Worm (Caenorhabditis elegans) whole organism, young adult: Measurements from ENCODE around the gene F35H10.3.

ENCODE experiments used
- B0019.2 ChIP-seq: fragments of 200-800 bp; sonication (Bioruptor generic); conservative IDR thresholded peaks from 2 replicates; pipeline ENCODE4 v1.3.6; 2022; ENCODE audit warnings: missing genetic modification reagents, missing genetic modification characterization, missing compliant biosample characterization
- B0035.1 ChIP-seq: sonication (generic microtip); optimal IDR thresholded peaks from 2 replicates; lab custom pipeline; 2016; ENCODE audit warnings: missing genetic modification characterization, mild to moderate bottlenecking, missing compliant biosample characterization, missing genotype, missing genetic modification reagents
- C17E4.6 ChIP-seq: fragments of 200-800 bp; sonication (Bioruptor generic); IDR thresholded peaks from 2 replicates; pipeline ENCODE4 v1.3.6; 2022; ENCODE audit warnings: missing genetic modification reagents, missing genetic modification characterization, missing compliant biosample characterization
- F22D6.2 ChIP-seq: sonication (generic microtip); optimal IDR thresholded peaks from 2 replicates; lab custom pipeline; 2016; ENCODE audit warnings: mild to moderate bottlenecking, missing genetic modification characterization, missing compliant biosample characterization
- F33H1.4 ChIP-seq: fragments of 200-800 bp; sonication (Bioruptor generic); IDR thresholded peaks from 2 replicates; pipeline ENCODE4 v1.3.6; 2022; ENCODE audit warnings: missing genetic modification reagents, missing genetic modification characterization, missing compliant biosample characterization
- F39B2.1 ChIP-seq: fragments of 200-800 bp; sonication (Bioruptor generic); IDR thresholded peaks from 2 replicates; pipeline ENCODE4 v1.3.6; 2022; ENCODE audit warnings: missing genetic modification reagents, missing genetic modification characterization, missing compliant biosample characterization
- F57C9.4 ChIP-seq: sonication (generic microtip); optimal IDR thresholded peaks from 2 replicates; lab custom pipeline; 2017; ENCODE audit warnings: mild to moderate bottlenecking, missing genetic modification characterization, missing compliant biosample characterization
- Y53F4B.3 ChIP-seq: fragments of 200-800 bp; sonication (Bioruptor generic); IDR thresholded peaks from 2 replicates; pipeline ENCODE4 v1.3.6; 2022; ENCODE audit warnings: missing genetic modification reagents, missing genetic modification characterization, missing compliant biosample characterization
- Y67H2A.10 ChIP-seq: fragments of 200-800 bp; sonication (Bioruptor generic); conservative IDR thresholded peaks from 2 replicates; pipeline ENCODE4 v1.3.6; 2022; ENCODE audit warnings: missing genetic modification reagents, missing genetic modification characterization, missing compliant biosample characterization
- Y79H2A.3 ChIP-seq: fragments of 200-800 bp; sonication (Bioruptor generic); conservative IDR thresholded peaks from 2 replicates; pipeline ENCODE4 v1.3.6; 2022; ENCODE audit warnings: missing genetic modification reagents, missing genetic modification characterization, missing compliant biosample characterization
- atf-7 ChIP-seq: sonication (generic microtip); optimal IDR thresholded peaks from 2 replicates; lab custom pipeline; 2017; ENCODE audit warnings: mild to moderate bottlenecking, missing genetic modification characterization, missing compliant biosample characterization
- attf-5 ChIP-seq: fragments of 200-800 bp; sonication (Bioruptor generic); optimal IDR thresholded peaks from 2 replicates; lab custom pipeline; 2018; ENCODE audit warnings: mild to moderate bottlenecking, missing genetic modification characterization, missing compliant biosample characterization
- ceh-79 ChIP-seq: sonication (generic microtip); optimal IDR thresholded peaks from 2 replicates; lab custom pipeline; 2017; ENCODE audit warnings: mild to moderate bottlenecking, missing genetic modification characterization, missing compliant biosample characterization
- die-1 ChIP-seq: sonication (generic microtip); optimal IDR thresholded peaks from 2 replicates; lab custom pipeline; 2016; ENCODE audit warnings: missing genotype, mild to moderate bottlenecking, missing genetic modification characterization, missing compliant biosample characterization
- dox-1 ChIP-seq: fragments of 200-800 bp; sonication (Bioruptor generic); IDR thresholded peaks from 2 replicates; pipeline ENCODE4 v1.3.6; 2022; ENCODE audit warnings: missing genetic modification reagents, missing genetic modification characterization, missing compliant biosample characterization
- efl-1 ChIP-seq: fragments of 150-350 bp; optimal IDR thresholded peaks from 2 replicates; lab custom pipeline; 2014; ENCODE audit warnings: missing biosample characterization, missing genetic modification reagents, missing genetic modification characterization
- ekl-4 ChIP-seq: fragments of 200-800 bp; sonication (Bioruptor generic); IDR thresholded peaks from 2 replicates; pipeline ENCODE4 v1.3.6; 2022; ENCODE audit warnings: missing genetic modification reagents, missing genetic modification characterization, missing compliant biosample characterization
- him-1 ChIP-seq: sonication (generic microtip); optimal IDR thresholded peaks from 2 replicates; lab custom pipeline; 2016; ENCODE audit warnings: missing genotype, missing genetic modification reagents, missing genetic modification characterization, missing compliant biosample characterization
- hmg-20 ChIP-seq: fragments of 200-800 bp; sonication (Bioruptor generic); IDR thresholded peaks from 2 replicates; pipeline ENCODE4 v1.3.6; 2022; ENCODE audit warnings: missing genetic modification reagents, missing genetic modification characterization, missing compliant biosample characterization
- hrde-1 ChIP-seq: sonication (generic microtip); optimal IDR thresholded peaks from 2 replicates; lab custom pipeline; 2016; ENCODE audit warnings: missing genetic modification characterization, mild to moderate bottlenecking, missing compliant biosample characterization, moderate library complexity, missing genotype, missing genetic modification reagents, borderline replicate concordance
- lin-35 ChIP-seq, 3 experiments: fragments of 150-350 bp in 2 of 3; sonication (generic microtip) in 1 of 3; optimal IDR thresholded peaks; 2 replicates each; lab custom pipeline; 2014 to 2018; ENCODE audit warnings: missing biosample characterization in 3 of 3, missing genetic modification characterization in 3 of 3, missing genetic modification reagents in 3 of 3
- lin-40 ChIP-seq: sonication (generic microtip); optimal IDR thresholded peaks from 2 replicates; lab custom pipeline; 2016; ENCODE audit warnings: missing genetic modification characterization, mild to moderate bottlenecking, missing compliant biosample characterization, missing genotype, missing genetic modification reagents
- lsl-1 ChIP-seq: fragments of 200-800 bp; sonication (Bioruptor generic); optimal IDR thresholded peaks from 2 replicates; lab custom pipeline; 2018; ENCODE audit warnings: mild to moderate bottlenecking, missing genetic modification characterization, moderate library complexity, missing compliant biosample characterization
- madf-10 ChIP-seq: sonication (generic microtip); optimal IDR thresholded peaks from 2 replicates; lab custom pipeline; 2016; ENCODE audit warnings: mild to moderate bottlenecking, missing genetic modification characterization, missing compliant biosample characterization
- mcd-1 ChIP-seq: fragments of 200-800 bp; sonication (Bioruptor generic); IDR thresholded peaks from 2 replicates; pipeline ENCODE4 v1.3.6; 2022; ENCODE audit warnings: missing genetic modification reagents, missing genetic modification characterization, missing compliant biosample characterization
- mes-4 ChIP-seq: sonication (generic microtip); optimal IDR thresholded peaks from 2 replicates; lab custom pipeline; 2016; ENCODE audit warnings: missing genotype, missing genetic modification characterization, missing compliant biosample characterization
- mxl-1 ChIP-seq: sonication (generic microtip); optimal IDR thresholded peaks from 2 replicates; lab custom pipeline; 2016; ENCODE audit warnings: missing genetic modification characterization, missing compliant biosample characterization
- nhr-27 ChIP-seq: fragments of 200-800 bp; sonication (Bioruptor generic); optimal IDR thresholded peaks from 2 replicates; lab custom pipeline; 2018; ENCODE audit warnings: mild to moderate bottlenecking, missing genetic modification characterization, moderate library complexity, missing compliant biosample characterization
- nhr-80 ChIP-seq: sonication (generic microtip); optimal IDR thresholded peaks from 2 replicates; lab custom pipeline; 2016; ENCODE audit warnings: missing genetic modification characterization, missing compliant biosample characterization
- nhr-90 ChIP-seq: sonication (generic microtip); optimal IDR thresholded peaks from 2 replicates; lab custom pipeline; 2016; ENCODE audit warnings: missing genotype, mild to moderate bottlenecking, missing genetic modification characterization, missing compliant biosample characterization
- pbrm-1 ChIP-seq: fragments of 200-800 bp; sonication (Bioruptor generic); IDR thresholded peaks from 2 replicates; pipeline ENCODE4 v1.3.6; 2022; ENCODE audit warnings: missing genetic modification reagents, missing genetic modification characterization, missing compliant biosample characterization
- rcor-1 ChIP-seq: fragments of 200-800 bp; sonication (Bioruptor generic); IDR thresholded peaks from 2 replicates; pipeline ENCODE4 v1.3.6; 2022; ENCODE audit warnings: missing genetic modification reagents, missing genetic modification characterization, missing compliant biosample characterization
- rec-8 ChIP-seq, 2 experiments: sonication (generic microtip); optimal IDR thresholded peaks; 2 replicates each; lab custom pipeline; 2016; ENCODE audit warnings: mild to moderate bottlenecking in 2 of 2, missing genetic modification characterization in 2 of 2, missing genetic modification reagents in 2 of 2, missing genotype in 2 of 2, missing biosample characterization in 1 of 2, missing compliant biosample characterization in 1 of 2, moderate library complexity in 1 of 2
- sea-2 ChIP-seq: fragments of 200-800 bp; sonication (Bioruptor generic); IDR thresholded peaks from 2 replicates; pipeline ENCODE4 v1.3.6; 2022; ENCODE audit warnings: missing genetic modification characterization, missing compliant biosample characterization
- snpc-1.3 ChIP-seq: sonication (generic microtip); optimal IDR thresholded peaks from 2 replicates; lab custom pipeline; 2017; ENCODE audit warnings: missing genetic modification characterization, mild to moderate bottlenecking, missing compliant biosample characterization, antibody characterized with exemption, moderate library complexity, missing genotype, missing genetic modification reagents; ENCODE audit not compliant: insufficient read depth
- somi-1 ChIP-seq: fragments of 200-800 bp; sonication (Bioruptor generic); optimal IDR thresholded peaks from 2 replicates; lab custom pipeline; 2018; ENCODE audit warnings: mild to moderate bottlenecking, missing genetic modification characterization, missing compliant biosample characterization
- sptf-2 ChIP-seq: fragments of 200-800 bp; sonication (Bioruptor generic); optimal IDR thresholded peaks from 2 replicates; lab custom pipeline; 2018; ENCODE audit warnings: mild to moderate bottlenecking, missing genetic modification characterization, missing compliant biosample characterization
- zfh-2 ChIP-seq: fragments of 200-800 bp; sonication (Bioruptor generic); conservative IDR thresholded peaks from 2 replicates; pipeline ENCODE4 v1.3.6; 2022; ENCODE audit warnings: missing genetic modification reagents, missing genetic modification characterization, missing compliant biosample characterization
- ztf-18 ChIP-seq: sonication (generic microtip); optimal IDR thresholded peaks from 2 replicates; lab custom pipeline; 2016; ENCODE audit warnings: missing genotype, mild to moderate bottlenecking, missing genetic modification characterization, missing compliant biosample characterization

The F35H10.3 gene

DNA sequence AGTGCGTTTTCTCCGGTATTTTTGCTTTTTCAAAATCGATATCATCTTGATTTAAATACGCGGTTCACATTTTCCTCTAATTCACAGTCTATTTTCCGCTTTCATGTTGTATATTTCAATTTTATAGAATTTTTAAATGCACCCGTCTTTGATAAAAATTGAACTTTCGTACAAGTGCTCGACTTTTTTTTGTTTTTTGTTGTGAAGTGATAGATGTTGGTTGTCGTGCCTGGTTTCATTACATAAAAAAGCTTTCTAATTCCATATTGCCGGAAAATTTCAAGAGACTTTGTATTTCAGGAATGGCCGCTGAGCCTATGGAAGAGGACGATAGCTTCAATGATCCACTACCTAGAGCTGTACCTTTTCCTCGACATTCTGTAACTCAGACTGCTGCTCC is 37.4 kb downstream of the F35H10.3 start, which contains the start of gene D2096.12:
Gene D2096.12, plus strand, starts transcription at position 301 of the 400 bp plus-strand sequence.
- no peak for TF ChIP-seq F57C9.4 (tag; lab: Kevin White, UChicago)
- 0 out of 2 replicates have a peak, but pooled peaks have one; percentile 41 for TF ChIP-seq ekl-4

DNA sequence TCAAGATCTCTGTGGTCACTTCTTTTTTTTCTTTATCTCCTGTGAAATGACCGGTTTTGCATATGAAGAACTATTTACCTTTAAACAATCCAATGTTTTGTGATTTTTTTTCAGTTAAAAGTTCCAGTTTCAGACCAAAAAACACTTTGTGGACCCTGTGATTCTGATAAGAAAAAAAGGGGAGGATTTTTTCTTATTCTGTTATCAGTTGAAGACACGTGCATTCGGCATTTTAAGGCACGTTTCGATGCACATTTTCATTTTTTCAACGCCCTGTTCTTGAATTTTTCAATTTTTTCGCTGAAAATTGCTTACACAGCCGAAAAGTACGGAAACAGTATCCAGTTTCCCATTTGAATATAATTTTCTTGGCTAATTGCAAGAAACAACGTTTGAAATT is 40.5 kb downstream of the F35H10.3 start, which contains the start of gene aagr-1:
Gene aagr-1, plus strand, starts transcription at position 227 of the 400 bp plus-strand sequence.
- TF ChIP-seq nhr-80 (tag; lab: Kevin White, UChicago) (peak; percentile 66), lin-40 (tag; lab: Kevin White, UChicago) (no peak), him-1 (tag; lab: Kevin White, UChicago) (peak; percentile 15)
- TF ChIP-seq, all 124 proteins: peak for 2

DNA sequence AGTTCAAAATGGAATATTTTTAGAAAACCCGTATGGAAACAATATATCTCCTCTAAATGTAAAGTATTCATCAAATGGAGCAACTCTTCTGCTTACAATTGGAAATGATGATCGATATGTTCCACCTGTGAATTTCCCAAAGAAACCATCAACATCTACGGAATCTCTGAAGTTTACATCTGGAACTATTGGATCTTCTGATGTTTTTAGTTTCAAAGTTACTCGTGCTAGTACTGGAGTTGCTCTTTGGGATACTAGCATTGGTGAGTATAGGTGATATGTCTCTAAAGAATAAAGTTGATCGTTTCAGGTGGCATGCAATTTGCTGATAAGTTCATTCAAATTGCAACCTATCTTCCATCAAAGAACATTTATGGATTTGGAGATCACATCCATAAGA is 42.1 kb downstream of the F35H10.3 start:
- TF ChIP-seq ceh-79 (tag; lab: Kevin White, UChicago) (no peak), B0019.2 (GFP tag; lab: Robert Waterston, UW) (no peak), hrde-1 (tag; lab: Kevin White, UChicago) (no peak), sea-2 (GFP tag; lab: Robert Waterston, UW) (no peak)

DNA sequence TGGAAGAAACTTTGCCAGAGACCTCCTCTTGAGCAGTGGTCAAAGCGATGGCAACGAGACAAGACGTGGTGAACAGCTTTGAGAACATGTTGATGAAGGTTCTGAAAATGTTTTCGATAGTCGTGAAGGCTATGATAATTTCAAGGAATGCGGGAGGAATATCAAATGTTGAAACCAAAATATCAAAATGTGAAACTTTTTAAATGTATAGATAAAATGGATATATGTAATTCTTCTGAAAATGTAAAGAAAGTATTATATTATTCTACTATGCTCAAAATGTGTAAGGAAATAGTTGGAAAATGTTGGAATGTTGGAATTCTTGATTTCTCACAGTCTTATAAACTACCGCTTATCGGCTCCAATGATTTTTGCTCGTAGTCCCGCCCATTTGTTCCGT is 43.4 kb downstream of the F35H10.3 start, which contains the start of gene D2096.6:
Gene D2096.6, minus strand, starts transcription at position 101 of the 400 bp plus-strand sequence.
- TF ChIP-seq F22D6.2 (no peak), lin-35 (GFP tag; optimal IDR thresholded peaks at IDR 0.05; lab: Kevin White, UChicago) (no peak), zfh-2 (no peak), F39B2.1 (GFP tag; lab: Robert Waterston, UW) (no peak), F33H1.4 (GFP tag; lab: Robert Waterston, UW) (no peak), mcd-1 (GFP tag; lab: Robert Waterston, UW) (no peak), lsl-1 (no peak), mes-4 (tag; lab: Kevin White, UChicago) (no peak), pbrm-1 (GFP tag; lab: Robert Waterston, UW) (no peak)

DNA sequence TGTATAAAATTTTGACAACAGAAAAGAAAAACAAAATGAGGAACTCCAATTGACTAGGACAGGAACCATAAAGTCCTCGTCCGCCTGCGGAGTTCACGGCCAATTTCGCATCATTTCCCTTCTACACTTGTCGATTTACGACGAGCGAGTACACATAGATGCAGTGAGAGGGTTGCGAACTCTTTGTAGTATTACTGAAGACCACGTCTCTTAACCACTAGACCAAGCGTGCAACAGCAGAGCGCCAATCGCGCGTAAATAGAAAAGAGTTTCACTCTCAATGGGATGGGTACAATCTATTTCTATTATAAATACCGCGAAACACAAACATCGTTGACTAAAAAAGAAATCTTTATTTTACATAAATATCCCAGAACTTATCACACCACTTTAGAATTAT is 49.6 kb downstream of the F35H10.3 start:
- TF ChIP-seq die-1 (tag; lab: Kevin White, UChicago) (peak; percentile 90), F22D6.2 (no peak), ekl-4 (peak; percentile 66), rec-8 (tag; optimal IDR thresholded peaks at IDR 0.05; lab: Kevin White, UChicago) (peak; percentile 51 to 76), rcor-1 (peak; percentile 71), hrde-1 (tag; lab: Kevin White, UChicago) (peak; percentile 78), ztf-18 (tag; lab: Kevin White, UChicago) (peak; percentile 72), atf-7 (tag; lab: Kevin White, UChicago) (peak; percentile 31), dox-1 (peak; percentile 82), lin-35 (GFP tag; optimal IDR thresholded peaks at IDR 0.05; lab: Kevin White, UChicago) (peak in 1 of 3 experiments; percentile 61), nhr-90 (tag; lab: Kevin White, UChicago) (peak; percentile 82), C17E4.6 (GFP tag; lab: Robert Waterston, UW) (peak; percentile 43; the same call in 1 of the 2 replicates), B0035.1 (tag; lab: Kevin White, UChicago) (peak; percentile 29), sptf-2 (GFP tag; lab: Kevin White, UChicago) (peak; percentile 49), B0019.2 (GFP tag; lab: Robert Waterston, UW) (no peak; the same call in 1 of the 2 replicates), nhr-27 (peak; percentile 21), somi-1 (GFP tag; lab: Kevin White, UChicago) (peak; percentile 55), ceh-79 (tag; lab: Kevin White, UChicago) (peak; percentile 56), mxl-1 (tag; lab: Kevin White, UChicago) (peak; percentile 76), hmg-20 (GFP tag; lab: Robert Waterston, UW) (0 out of 2 replicates have a peak, but pooled peaks have one; percentile 37), madf-10 (tag; lab: Kevin White, UChicago) (peak; percentile 56), Y79H2A.3 (GFP tag; lab: Robert Waterston, UW) (0 out of 2 replicates have a peak, but pooled peaks have one; percentile 54), snpc-1.3 (tag; lab: Kevin White, UChicago) (peak; percentile 84), attf-5 (GFP tag; lab: Kevin White, UChicago) (peak; percentile 49), Y67H2A.10 (GFP tag; lab: Robert Waterston, UW) (0 out of 2 replicates have a peak, but pooled peaks have one; percentile 43), efl-1 (GFP tag; lab: Kevin White, UChicago) (peak; percentile 18), mes-4 (tag; lab: Kevin White, UChicago) (peak; percentile 73), Y53F4B.3 (GFP tag; lab: Robert Waterston, UW) (peak; percentile 20; the same call in 1 of the 2 replicates)
